Fruit fly (Drosophila melanogaster) whole organism, embryonic: ENCODE measurements around the gene ca.

ENCODE experiments used
- CG10147 ChIP-seq: fragments of 200-800 bp; sonication (Bioruptor generic); optimal IDR thresholded peaks from 2 replicates; lab custom pipeline; 2019; ENCODE audit warnings: missing biosample characterization, mild to moderate bottlenecking, missing genetic modification characterization, moderate library complexity
- CG11456 ChIP-seq: fragments of 200-800 bp; sonication (Bioruptor generic); IDR thresholded peaks from 3 replicates; pipeline ENCODE4 v1.3.6; 2022; ENCODE audit warnings: missing biosample characterization, missing genetic modification characterization
- CG13287 ChIP-seq: fragments of 200-800 bp; sonication (Bioruptor generic); IDR thresholded peaks from 2 replicates; pipeline ENCODE4 v1.3.6; 2022; ENCODE audit warnings: missing biosample characterization, missing genetic modification characterization; ENCODE audit not compliant: partially characterized antibody
- CG13296 ChIP-seq: fragments of 200-800 bp; sonication (Bioruptor generic); optimal IDR thresholded peaks from 3 replicates; lab custom pipeline; 2018; ENCODE audit warnings: missing biosample characterization, mild to moderate bottlenecking, missing genetic modification characterization
- CG13424 ChIP-seq: fragments of 200-800 bp; sonication (Bioruptor generic); optimal IDR thresholded peaks from 2 replicates; lab custom pipeline; 2019; ENCODE audit warnings: missing biosample characterization, mild to moderate bottlenecking, missing genetic modification characterization, moderate library complexity
- CG15269 ChIP-seq: fragments of 200-800 bp; sonication (Bioruptor generic); optimal IDR thresholded peaks from 2 replicates; lab custom pipeline; 2018; ENCODE audit warnings: missing biosample characterization, mild to moderate bottlenecking, missing genetic modification characterization, moderate library complexity
- CG15696 ChIP-seq: fragments of 200-800 bp; sonication (Bioruptor generic); optimal IDR thresholded peaks from 2 replicates; lab custom pipeline; 2019; ENCODE audit warnings: missing biosample characterization, mild to moderate bottlenecking, missing genetic modification characterization, moderate library complexity
- CG30403 ChIP-seq: fragments of 200-800 bp; sonication (Bioruptor generic); optimal IDR thresholded peaks from 3 replicates; lab custom pipeline; 2016; ENCODE audit warnings: missing biosample characterization, missing genetic modification characterization
- CG3847 ChIP-seq: fragments of 200-800 bp; sonication (Bioruptor generic); IDR thresholded peaks from 2 replicates; pipeline ENCODE4 v1.3.6; 2022; ENCODE audit warnings: missing biosample characterization, missing genetic modification characterization
- CG6254 ChIP-seq: fragments of 200-800 bp; sonication (Bioruptor generic); optimal IDR thresholded peaks from 3 replicates; lab custom pipeline; 2017; ENCODE audit warnings: mild to moderate bottlenecking, missing biosample characterization, missing genetic modification reagents, missing genetic modification characterization
- CG6654 ChIP-seq: fragments of 200-800 bp; sonication (Bioruptor generic); optimal IDR thresholded peaks from 2 replicates; lab custom pipeline; 2017; ENCODE audit warnings: missing biosample characterization, mild to moderate bottlenecking, missing genetic modification characterization
- CG7357 ChIP-seq: fragments of 200-800 bp; sonication (Bioruptor generic); IDR thresholded peaks from 3 replicates; pipeline ENCODE4 v1.3.6; 2022; ENCODE audit warnings: missing biosample characterization, missing genetic modification characterization
- CG7372 ChIP-seq: fragments of 200-800 bp; sonication (Bioruptor generic); IDR thresholded peaks from 2 replicates; pipeline ENCODE4 v1.3.6; 2022; ENCODE audit warnings: missing biosample characterization, missing genetic modification characterization
- CG7745 ChIP-seq: fragments of 200-800 bp; sonication (Bioruptor generic); optimal IDR thresholded peaks from 2 replicates; lab custom pipeline; 2018; ENCODE audit warnings: missing biosample characterization, mild to moderate bottlenecking, missing genetic modification characterization, moderate library complexity
- CG8765 ChIP-seq: fragments of 200-800 bp; sonication (Bioruptor generic); IDR thresholded peaks from 2 replicates; pipeline ENCODE4 v1.3.6; 2022; ENCODE audit warnings: missing biosample characterization, missing genetic modification characterization
- CG9215 ChIP-seq: fragments of 200-800 bp; sonication (Bioruptor generic); IDR thresholded peaks from 2 replicates; pipeline ENCODE4 v1.3.6; 2022; ENCODE audit warnings: missing biosample characterization, missing genetic modification characterization
- Dip2 ChIP-seq: fragments of 200-800 bp; sonication (Bioruptor generic); IDR thresholded peaks from 2 replicates; pipeline ENCODE4 v1.3.6; 2022; ENCODE audit warnings: missing biosample characterization, missing genetic modification characterization
- Dip3 ChIP-seq: fragments of 200-800 bp; sonication (Bioruptor generic); optimal IDR thresholded peaks from 3 replicates; lab custom pipeline; 2016; ENCODE audit warnings: missing biosample characterization, missing genetic modification characterization
- Doc3 ChIP-seq: fragments of 200-800 bp; sonication (Bioruptor generic); IDR thresholded peaks from 3 replicates; pipeline ENCODE4 v1.3.6; 2022; ENCODE audit warnings: missing biosample characterization, missing genetic modification characterization; ENCODE audit not compliant: partially characterized antibody
- HmgZ ChIP-seq: fragments of 200-800 bp; sonication (Bioruptor generic); optimal IDR thresholded peaks from 2 replicates; lab custom pipeline; 2018; ENCODE audit warnings: missing biosample characterization, mild to moderate bottlenecking, missing genetic modification characterization
- Med ChIP-seq: fragments of 200-800 bp; sonication (Bioruptor generic); peaks from one replicate; lab custom pipeline; 2016; ENCODE audit warnings: missing biosample characterization, missing genetic modification characterization, mild to moderate bottlenecking, inconsistent platforms, moderate library complexity
- NFAT ChIP-seq: fragments of 200-800 bp; sonication (Bioruptor generic); IDR thresholded peaks from 2 replicates; pipeline ENCODE4 v1.3.6; 2022; ENCODE audit warnings: missing biosample characterization, missing genetic modification characterization
- Opbp ChIP-seq: fragments of 200-800 bp; sonication (Bioruptor generic); IDR thresholded peaks from 3 replicates; pipeline ENCODE4 v1.3.6; 2022; ENCODE audit warnings: missing biosample characterization, missing genetic modification characterization; ENCODE audit not compliant: partially characterized antibody
- Pdp1 ChIP-seq, 2 experiments: fragments of 200-800 bp; sonication (Bioruptor generic); optimal IDR thresholded peaks; 3 replicates each; lab custom pipeline; 2016; ENCODE audit warnings: missing biosample characterization in 2 of 2, missing genetic modification characterization in 2 of 2, mild to moderate bottlenecking in 1 of 2, moderate library complexity in 1 of 2
- Ptx1 ChIP-seq: fragments of 200-800 bp; sonication (Bioruptor generic); IDR thresholded peaks from 2 replicates; pipeline ENCODE4 v1.3.6; 2022; ENCODE audit warnings: missing biosample characterization, missing genetic modification characterization
- Sox100B ChIP-seq: fragments of 200-800 bp; sonication (Bioruptor generic); optimal IDR thresholded peaks from 3 replicates; lab custom pipeline; 2018; ENCODE audit warnings: missing biosample characterization, mild to moderate bottlenecking, missing genetic modification characterization
- Sox102F ChIP-seq: fragments of 200-800 bp; sonication (Bioruptor generic); optimal IDR thresholded peaks from 2 replicates; lab custom pipeline; 2018; ENCODE audit warnings: missing biosample characterization, mild to moderate bottlenecking, missing genetic modification characterization, moderate library complexity
- abd-A ChIP-seq: fragments of 200-800 bp; sonication (Bioruptor generic); optimal IDR thresholded peaks from 3 replicates; lab custom pipeline; 2019; ENCODE audit warnings: missing biosample characterization, mild to moderate bottlenecking, missing genetic modification characterization, moderate library complexity
- ap ChIP-seq: fragments of 200-800 bp; sonication (Bioruptor generic); IDR thresholded peaks from 2 replicates; pipeline ENCODE4 v1.3.6; 2022; ENCODE audit warnings: missing biosample characterization, missing genetic modification characterization
- ara ChIP-seq: fragments of 200-800 bp; sonication (Bioruptor generic); IDR thresholded peaks from 2 replicates; pipeline ENCODE4 v1.3.6; 2022; ENCODE audit warnings: missing biosample characterization, missing genetic modification characterization
- ash1 ChIP-seq: fragments of 200-800 bp; sonication (Bioruptor generic); optimal IDR thresholded peaks from 2 replicates; lab custom pipeline; 2018; ENCODE audit warnings: missing biosample characterization, mild to moderate bottlenecking, missing genetic modification characterization
- ci ChIP-seq: fragments of 200-800 bp; sonication (Bioruptor generic); IDR thresholded peaks from 3 replicates; pipeline ENCODE4 v1.3.6; 2022; ENCODE audit warnings: missing biosample characterization, missing genetic modification characterization
- croc ChIP-seq: fragments of 200-800 bp; sonication (Bioruptor generic); conservative IDR thresholded peaks from 3 replicates; pipeline ENCODE4 v1.3.6; 2022; ENCODE audit warnings: missing biosample characterization, missing genetic modification characterization
- da ChIP-seq: fragments of 200-800 bp; sonication (Bioruptor generic); optimal IDR thresholded peaks from 2 replicates; lab custom pipeline; 2016; ENCODE audit warnings: missing biosample characterization, missing genetic modification characterization
- en ChIP-seq: fragments of 200-800 bp; sonication (Bioruptor generic); optimal IDR thresholded peaks from 2 replicates; lab custom pipeline; 2016; ENCODE audit warnings: missing biosample characterization, missing genetic modification characterization
- exex ChIP-seq: fragments of 200-800 bp; sonication (Bioruptor generic); optimal IDR thresholded peaks from 4 replicates; lab custom pipeline; 2018; ENCODE audit warnings: missing biosample characterization, mild to moderate bottlenecking, missing genetic modification characterization, moderate library complexity
- gfzf ChIP-seq: fragments of 200-800 bp; sonication (Bioruptor generic); optimal IDR thresholded peaks from 2 replicates; lab custom pipeline; 2016; ENCODE audit warnings: missing biosample characterization, mild to moderate bottlenecking, missing genetic modification characterization, moderate library complexity
- grn ChIP-seq: fragments of 200-800 bp; sonication (Bioruptor generic); optimal IDR thresholded peaks from 3 replicates; lab custom pipeline; 2017; ENCODE audit warnings: missing biosample characterization, missing genetic modification characterization
- hbn ChIP-seq: fragments of 200-800 bp; sonication (Bioruptor generic); IDR thresholded peaks from 2 replicates; pipeline ENCODE4 v1.3.6; 2022; ENCODE audit warnings: missing biosample characterization, missing genetic modification characterization; ENCODE audit not compliant: partially characterized antibody
- kni ChIP-seq: fragments of 200-800 bp; sonication (Bioruptor generic); optimal IDR thresholded peaks from 3 replicates; lab custom pipeline; 2017; ENCODE audit warnings: mild to moderate bottlenecking, missing biosample characterization, missing genetic modification reagents, missing genetic modification characterization
- odd ChIP-seq: fragments of 200-800 bp; sonication (Bioruptor generic); optimal IDR thresholded peaks from 2 replicates; lab custom pipeline; 2017; ENCODE audit warnings: missing biosample characterization, mild to moderate bottlenecking, missing genetic modification characterization
- pros ChIP-seq: fragments of 200-800 bp; sonication (Bioruptor generic); optimal IDR thresholded peaks from 3 replicates; lab custom pipeline; 2019; ENCODE audit warnings: missing biosample characterization, mild to moderate bottlenecking, missing genetic modification characterization, moderate library complexity
- run ChIP-seq: fragments of 200-800 bp; sonication (Bioruptor generic); optimal IDR thresholded peaks from 3 replicates; lab custom pipeline; 2018; ENCODE audit warnings: missing biosample characterization, mild to moderate bottlenecking, missing genetic modification characterization
- sc ChIP-seq, 3 experiments: fragments of >200 bp in 2 of 3; fragments of 200-800 bp in 1 of 3; sonication (Bioruptor generic) in 1 of 3; optimal IDR thresholded peaks; 2 replicates in 2 of 3; 3 replicates in 1 of 3; lab custom pipeline; 2017; ENCODE audit warnings: mild to moderate bottlenecking in 1 of 3, missing biosample characterization in 1 of 3, missing genetic modification characterization in 1 of 3, missing genetic modification reagents in 1 of 3
- sr ChIP-seq: fragments of 200-800 bp; sonication (Bioruptor generic); IDR thresholded peaks from 3 replicates; pipeline ENCODE4 v1.3.6; 2022; ENCODE audit warnings: missing biosample characterization, missing genetic modification characterization
- vnd ChIP-seq: fragments of 200-800 bp; sonication (Bioruptor generic); IDR thresholded peaks from 3 replicates; pipeline ENCODE4 v1.3.6; 2022; ENCODE audit warnings: missing biosample characterization, missing genetic modification characterization; ENCODE audit not compliant: partially characterized antibody
- wdn ChIP-seq: fragments of 200-800 bp; sonication (Bioruptor generic); IDR thresholded peaks from 2 replicates; pipeline ENCODE4 v1.3.6; 2022; ENCODE audit warnings: missing biosample characterization, missing genetic modification characterization
- wek ChIP-seq: fragments of 200-800 bp; sonication (Bioruptor generic); optimal IDR thresholded peaks from 3 replicates; lab custom pipeline; 2018; ENCODE audit warnings: missing biosample characterization, mild to moderate bottlenecking, missing genetic modification characterization, moderate library complexity

Gene ca

dm6 chr3R:29780402-29781029 is 26.1 kb upstream of the ca start, which contains the start of gene fig (continued):
- TF ChIP-seq sc (optimal IDR thresholded peaks at IDR 0.05; lab: Kevin White, UChicago) (no peak), sc (GFP tag; optimal IDR thresholded peaks at IDR 0.05; lab: Kevin White, UChicago) (no peak), grn (GFP tag; lab: Kevin White, UChicago) (peak; percentile 86), CG9215 (GFP tag; lab: Robert Waterston, UW) (no peak), wdn (GFP tag; lab: Robert Waterston, UW) (no peak), kni (GFP tag; lab: Kevin White, UChicago) (no peak), Dip2 (GFP tag; lab: Robert Waterston, UW) (no peak), CG10147 (GFP tag; lab: Kevin White, UChicago) (no peak), Sox102F (GFP tag; lab: Kevin White, UChicago) (no peak), CG15269 (no peak), sr (no peak), wek (GFP tag; lab: Kevin White, UChicago) (no peak), abd-A (no peak), CG13424 (tag; lab: Kevin White, UChicago) (no peak), ash1 (GFP tag; lab: Kevin White, UChicago) (no peak), Opbp (GFP tag; lab: Robert Waterston, UW) (no peak), ap (GFP tag; lab: Robert Waterston, UW) (no peak), da (GFP tag; lab: Kevin White, UChicago) (no peak), CG8765 (GFP tag; lab: Robert Waterston, UW) (no peak), CG30403 (GFP tag; lab: Kevin White, UChicago) (no peak), exex (tag; lab: Kevin White, UChicago) (peak; percentile 78), CG11456 (GFP tag; lab: Robert Waterston, UW) (no peak), CG13296 (no peak), gfzf (GFP tag; lab: Kevin White, UChicago) (no peak), Doc3 (GFP tag; lab: Robert Waterston, UW) (no peak), HmgZ (tag; lab: Kevin White, UChicago) (peak; percentile 4), CG6654 (GFP tag; lab: Kevin White, UChicago) (no peak), Pdp1 (GFP tag; optimal IDR thresholded peaks at IDR 0.05; lab: Kevin White, UChicago) (peak in 1 of 2 experiments; percentile 42)

dm6 chr3R:29781874-29782273 is 24.7 kb upstream of the ca start:
- no peak for TF ChIP-seq CG15696 (tag; lab: Kevin White, UChicago)
- no peak for TF ChIP-seq CG7745
- TF ChIP-seq CG3847 (GFP tag; lab: Robert Waterston, UW), result no peak
- peak; percentile 3 for TF ChIP-seq pros (GFP tag; lab: Kevin White, UChicago)
- peak; percentile 86 for TF ChIP-seq Med
- 0 out of 2 replicates have a peak, but pooled peaks have one; percentile 28 for TF ChIP-seq ara (GFP tag; lab: Robert Waterston, UW)
- peak; percentile 44 for TF ChIP-seq CG6254
- no peak for TF ChIP-seq run
- peak; percentile 2 for TF ChIP-seq Sox100B (GFP tag; lab: Kevin White, UChicago)
- TF ChIP-seq CG7357 (GFP tag; lab: Robert Waterston, UW), result no peak
- peak; percentile 65 for TF ChIP-seq exex (tag; lab: Kevin White, UChicago)
- peak; percentile 9 for TF ChIP-seq odd (GFP tag; lab: Kevin White, UChicago)
- TF ChIP-seq CG7372 (GFP tag; lab: Robert Waterston, UW), result no peak
- no peak for TF ChIP-seq vnd (GFP tag; lab: Robert Waterston, UW)
- TF ChIP-seq en (GFP tag; lab: Kevin White, UChicago), result no peak
- no peak for TF ChIP-seq croc
- TF ChIP-seq ci (GFP tag; lab: Robert Waterston, UW), result 0 out of 3 replicates have a peak, but pooled peaks have one; percentile 40
- TF ChIP-seq Ptx1 (GFP tag; lab: Robert Waterston, UW), result 0 out of 2 replicates have a peak, but pooled peaks have one; percentile 24
- TF ChIP-seq NFAT (GFP tag; lab: Robert Waterston, UW), result 0 out of 2 replicates have a peak, but pooled peaks have one; percentile 11
- peak; percentile 24 for TF ChIP-seq kni (GFP tag; lab: Kevin White, UChicago)
- TF ChIP-seq hbn, result no peak
- no peak for TF ChIP-seq Dip3 (GFP tag; lab: Kevin White, UChicago)
- no peak for TF ChIP-seq CG13287 (GFP tag; lab: Robert Waterston, UW)
